Worm (Caenorhabditis elegans) whole organism, late embryonic: ENCODE measurements around the gene F53F4.7.

ENCODE experiments used
- C38D4.7 ChIP-seq: fragments of 200-800 bp; sonication (Bioruptor generic); optimal IDR thresholded peaks from 2 replicates; lab custom pipeline; 2018; ENCODE audit warnings: mild to moderate bottlenecking, missing genetic modification characterization, moderate library complexity, missing compliant biosample characterization
- F13H6.1 ChIP-seq: sonication (generic microtip); optimal IDR thresholded peaks from 2 replicates; lab custom pipeline; 2016; ENCODE audit warnings: missing genetic modification characterization, missing compliant biosample characterization
- K02D7.2 ChIP-seq: sonication (generic microtip); optimal IDR thresholded peaks from 2 replicates; lab custom pipeline; 2017; ENCODE audit warnings: mild to moderate bottlenecking, missing genetic modification characterization, missing compliant biosample characterization
- Y22D7AL.16 ChIP-seq: sonication (generic microtip); optimal IDR thresholded peaks from 2 replicates; lab custom pipeline; 2016; ENCODE audit warnings: missing genetic modification characterization, missing compliant biosample characterization
- ahr-1 ChIP-seq: sonication (generic microtip); optimal IDR thresholded peaks from 2 replicates; lab custom pipeline; 2016; ENCODE audit warnings: missing genetic modification characterization, missing compliant biosample characterization
- ama-1 ChIP-seq: fragments of 150-350 bp; optimal IDR thresholded peaks from 2 replicates; lab custom pipeline; 2014
- ceh-18 ChIP-seq: sonication (generic microtip); optimal IDR thresholded peaks from 2 replicates; lab custom pipeline; 2016; ENCODE audit warnings: missing genetic modification characterization, missing compliant biosample characterization
- ceh-19 ChIP-seq: fragments of 200-800 bp; sonication (Bioruptor generic); optimal IDR thresholded peaks from 2 replicates; lab custom pipeline; 2018; ENCODE audit warnings: mild to moderate bottlenecking, missing genetic modification characterization, missing compliant biosample characterization
- ceh-2 ChIP-seq: sonication (generic microtip); optimal IDR thresholded peaks from 2 replicates; lab custom pipeline; 2016; ENCODE audit warnings: missing genotype, missing genetic modification characterization, missing compliant biosample characterization
- ceh-22 ChIP-seq: sonication (generic microtip); optimal IDR thresholded peaks from 2 replicates; lab custom pipeline; 2017; ENCODE audit warnings: missing biosample characterization, missing genetic modification characterization
- ceh-24 ChIP-seq: sonication (generic microtip); optimal IDR thresholded peaks from 2 replicates; lab custom pipeline; 2016; ENCODE audit warnings: mild to moderate bottlenecking, missing genetic modification characterization, missing compliant biosample characterization
- ceh-31 ChIP-seq: sonication (generic microtip); optimal IDR thresholded peaks from 2 replicates; lab custom pipeline; 2016; ENCODE audit warnings: missing genetic modification characterization, missing compliant biosample characterization
- ceh-34 ChIP-seq: sonication (generic microtip); optimal IDR thresholded peaks from 2 replicates; lab custom pipeline; 2016; ENCODE audit warnings: mild to moderate bottlenecking, missing genetic modification characterization, missing compliant biosample characterization
- ceh-45 ChIP-seq: fragments of 200-800 bp; sonication (Bioruptor generic); IDR thresholded peaks from 2 replicates; pipeline ENCODE4 v1.3.6; 2022; ENCODE audit warnings: missing genetic modification reagents, missing genetic modification characterization, missing compliant biosample characterization
- ceh-48 ChIP-seq: sonication (generic microtip); optimal IDR thresholded peaks from 2 replicates; lab custom pipeline; 2016; ENCODE audit warnings: missing genetic modification characterization, inconsistent platforms, missing compliant biosample characterization
- che-1 ChIP-seq: sonication (generic microtip); optimal IDR thresholded peaks from 2 replicates; lab custom pipeline; 2016; ENCODE audit warnings: mild to moderate bottlenecking, missing genetic modification characterization, missing compliant biosample characterization
- elt-2 ChIP-seq: sonication (generic microtip); optimal IDR thresholded peaks from 2 replicates; lab custom pipeline; 2016; ENCODE audit warnings: missing genetic modification reagents, missing genetic modification characterization, missing compliant biosample characterization
- elt-4 ChIP-seq: sonication (generic microtip); optimal IDR thresholded peaks from 2 replicates; lab custom pipeline; 2016; ENCODE audit warnings: missing genetic modification characterization, missing compliant biosample characterization
- ets-4 ChIP-seq: sonication (generic microtip); optimal IDR thresholded peaks from 2 replicates; lab custom pipeline; 2016; ENCODE audit warnings: missing genetic modification characterization, missing compliant biosample characterization
- fax-1 ChIP-seq: sonication (generic microtip); optimal IDR thresholded peaks from 2 replicates; lab custom pipeline; 2016; ENCODE audit warnings: missing genotype, missing genetic modification characterization, missing compliant biosample characterization
- fkh-6 ChIP-seq: sonication (generic microtip); optimal IDR thresholded peaks from 2 replicates; lab custom pipeline; 2016; ENCODE audit warnings: missing genetic modification characterization, missing compliant biosample characterization
- gmeb-2 ChIP-seq: sonication (generic microtip); optimal IDR thresholded peaks from 2 replicates; lab custom pipeline; 2016; ENCODE audit warnings: missing genetic modification characterization, inconsistent platforms, missing compliant biosample characterization
- hlh-15 ChIP-seq: sonication (generic microtip); optimal IDR thresholded peaks from 2 replicates; lab custom pipeline; 2016; ENCODE audit warnings: missing genetic modification characterization, missing compliant biosample characterization
- hlh-6 ChIP-seq: sonication (generic microtip); optimal IDR thresholded peaks from 2 replicates; lab custom pipeline; 2016; ENCODE audit warnings: missing genotype, missing genetic modification characterization, missing compliant biosample characterization
- hlh-8 ChIP-seq: sonication (generic microtip); optimal IDR thresholded peaks from 2 replicates; lab custom pipeline; 2016; ENCODE audit warnings: missing genotype, missing genetic modification characterization, missing compliant biosample characterization
- lim-6 ChIP-seq: sonication (generic microtip); optimal IDR thresholded peaks from 2 replicates; lab custom pipeline; 2016; ENCODE audit warnings: missing genetic modification characterization, missing compliant biosample characterization
- madf-2 ChIP-seq: sonication (generic microtip); optimal IDR thresholded peaks from 2 replicates; lab custom pipeline; 2017; ENCODE audit warnings: missing genetic modification characterization, missing compliant biosample characterization
- nfya-1 ChIP-seq: sonication (generic microtip); optimal IDR thresholded peaks from 2 replicates; lab custom pipeline; 2017; ENCODE audit warnings: missing genetic modification characterization, mild to moderate bottlenecking, missing compliant biosample characterization, antibody characterized with exemption, moderate library complexity
- nhr-11 ChIP-seq: fragments of 150-350 bp; optimal IDR thresholded peaks from 2 replicates; lab custom pipeline; 2014; ENCODE audit warnings: missing biosample characterization, missing genetic modification characterization
- nhr-232 ChIP-seq: sonication (generic microtip); optimal IDR thresholded peaks from 2 replicates; lab custom pipeline; 2016; ENCODE audit warnings: missing genetic modification characterization, missing compliant biosample characterization
- pag-3 ChIP-seq: sonication (generic microtip); optimal IDR thresholded peaks from 2 replicates; lab custom pipeline; 2016; ENCODE audit warnings: missing compliant biosample characterization, missing genetic modification characterization, borderline replicate concordance
- pax-1 ChIP-seq: fragments of 150-350 bp; optimal IDR thresholded peaks from 2 replicates; lab custom pipeline; 2014; ENCODE audit warnings: missing biosample characterization, missing genetic modification characterization
- pha-4 ChIP-seq: fragments of 150-350 bp; optimal IDR thresholded peaks from 2 replicates; lab custom pipeline; 2018; ENCODE audit warnings: missing biosample characterization, missing genetic modification reagents, missing genetic modification characterization
- pqm-1 ChIP-seq: sonication (generic microtip); optimal IDR thresholded peaks from 2 replicates; lab custom pipeline; 2016; ENCODE audit warnings: missing genetic modification characterization, missing compliant biosample characterization
- pros-1 ChIP-seq: fragments of 150-350 bp; optimal IDR thresholded peaks from 2 replicates; lab custom pipeline; 2014; ENCODE audit warnings: missing biosample characterization, missing genetic modification reagents, missing genetic modification characterization
- rnt-1 ChIP-seq: sonication (generic microtip); optimal IDR thresholded peaks from 2 replicates; lab custom pipeline; 2016; ENCODE audit warnings: missing genetic modification characterization, missing compliant biosample characterization
- sdc-2 ChIP-seq: sonication (generic microtip); optimal IDR thresholded peaks from 2 replicates; lab custom pipeline; 2016; ENCODE audit warnings: missing genotype, missing genetic modification characterization, missing compliant biosample characterization
- sox-2 ChIP-seq: fragments of 200-800 bp; sonication (Bioruptor generic); IDR thresholded peaks from 2 replicates; pipeline ENCODE4 v1.3.6; 2022; ENCODE audit warnings: missing genetic modification reagents, missing genetic modification characterization, missing compliant biosample characterization
- tbx-2 ChIP-seq: sonication (generic microtip); optimal IDR thresholded peaks from 2 replicates; lab custom pipeline; 2016; ENCODE audit warnings: missing genetic modification characterization, missing compliant biosample characterization
- tbx-7 ChIP-seq: sonication (generic microtip); optimal IDR thresholded peaks from 2 replicates; lab custom pipeline; 2016; ENCODE audit warnings: missing genotype, missing genetic modification characterization, missing compliant biosample characterization
- unc-3 ChIP-seq, 2 experiments: fragments of 200-800 bp in 1 of 2; sonication (Bioruptor generic) in 1 of 2; sonication (generic microtip) in 1 of 2; conservative IDR thresholded peaks in 1 of 2; optimal IDR thresholded peaks in 1 of 2; 2 replicates each; pipeline versions ENCODE4 v1.3.6 to Lab custom; 2016 to 2022; ENCODE audit warnings: missing compliant biosample characterization in 2 of 2, missing genetic modification characterization in 2 of 2, missing genetic modification reagents in 1 of 2
- unc-55 ChIP-seq: sonication (generic microtip); optimal IDR thresholded peaks from 2 replicates; lab custom pipeline; 2017; ENCODE audit warnings: missing biosample characterization, missing genetic modification reagents, missing genetic modification characterization
- zip-5 ChIP-seq: sonication (generic microtip); optimal IDR thresholded peaks from 2 replicates; lab custom pipeline; 2016; ENCODE audit warnings: missing genetic modification characterization, missing compliant biosample characterization

The F53F4.7 gene

DNA sequence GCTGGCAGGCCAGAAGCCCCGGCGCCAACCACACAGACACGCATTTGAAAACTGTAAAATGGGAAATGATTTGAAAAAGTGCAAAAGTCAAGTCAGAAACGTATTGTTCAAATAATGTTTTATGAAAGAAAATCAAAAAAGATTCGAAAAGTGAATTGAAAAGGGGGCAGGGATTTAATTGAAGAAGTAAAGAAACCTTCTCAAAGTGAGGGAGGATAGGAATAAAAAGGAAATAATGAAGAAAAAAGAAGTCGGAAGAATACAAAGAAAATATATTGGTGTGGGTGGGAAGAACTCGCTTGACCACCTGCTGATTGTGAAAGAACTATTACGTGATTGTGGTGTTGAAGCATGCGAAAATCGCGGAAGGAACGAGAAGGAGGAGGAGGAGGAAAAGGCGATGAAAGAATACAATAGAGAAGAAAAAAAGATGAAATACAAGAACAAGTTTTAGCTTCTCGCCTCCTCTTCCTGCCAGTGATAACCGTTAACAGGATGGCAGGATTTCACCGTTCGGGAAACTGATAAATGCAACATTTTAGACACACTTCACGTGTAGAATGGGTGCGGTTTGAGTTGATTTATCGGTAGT lies 7.0 kb downstream of the F53F4.7 start, which contains the start of gene fmo-4:
fmo-4 (minus strand) TSS at position 51 of the 592 bp plus-strand sequence.
- TF ChIP-seq che-1 (tag; lab: Kevin White, UChicago) (no peak), sox-2 (GFP tag; lab: Robert Waterston, UW) (no peak), tbx-2 (no peak), nhr-11 (no peak), sdc-2 (no peak), ceh-45 (GFP tag; lab: Robert Waterston, UW) (no peak), pag-3 (tag; lab: Kevin White, UChicago) (no peak), madf-2 (no peak), ceh-48 (no peak), ahr-1 (tag; lab: Kevin White, UChicago) (no peak), fkh-6 (tag; lab: Kevin White, UChicago) (no peak), nfya-1 (tag; lab: Kevin White, UChicago) (no peak), unc-55 (GFP tag; lab: Kevin White, UChicago) (no peak), F13H6.1 (tag; lab: Kevin White, UChicago) (no peak), hlh-15 (tag; lab: Kevin White, UChicago) (no peak), hlh-8 (no peak), ceh-31 (tag; lab: Kevin White, UChicago) (no peak)

ce11 chrV:13600882-13601281 lies 12.9 kb downstream of the F53F4.7 start, which contains the start of gene rdy-2:
Gene rdy-2 (minus strand): TSS chrV:13600982.
- TF ChIP-seq elt-4 (tag; lab: Kevin White, UChicago): no peak
- no peak for TF ChIP-seq tbx-7 (tag; lab: Kevin White, UChicago)
- no peak for TF ChIP-seq pax-1 (tag; lab: Kevin White, UChicago)
- no peak for TF ChIP-seq ceh-18
- TF ChIP-seq unc-55 (GFP tag; lab: Kevin White, UChicago): no peak
- no peak for TF ChIP-seq ceh-22 (tag; lab: Kevin White, UChicago)
- TF ChIP-seq zip-5 (tag; lab: Kevin White, UChicago): no peak
- no peak for TF ChIP-seq ahr-1 (tag; lab: Kevin White, UChicago)
- no peak for TF ChIP-seq fax-1
- no peak for TF ChIP-seq lim-6 (tag; lab: Kevin White, UChicago)
- no peak for TF ChIP-seq F13H6.1 (tag; lab: Kevin White, UChicago)
- TF ChIP-seq elt-2: no peak
- TF ChIP-seq hlh-6 (tag; lab: Kevin White, UChicago): no peak
- TF ChIP-seq pha-4 (tag; lab: Kevin White, UChicago): no peak
- TF ChIP-seq ama-1 (lab: Kevin White, UChicago): no peak
- no peak for TF ChIP-seq gmeb-2 (tag; lab: Kevin White, UChicago)
- TF ChIP-seq K02D7.2 (tag; lab: Kevin White, UChicago): no peak
- no peak for TF ChIP-seq ceh-19 (GFP tag; lab: Kevin White, UChicago)
- no peak for TF ChIP-seq madf-2

- no peak for TF ChIP-seq ceh-34 (tag; lab: Kevin White, UChicago)
- no peak for TF ChIP-seq nhr-232 (tag; lab: Kevin White, UChicago)
- no peak for TF ChIP-seq hlh-8
- no peak for TF ChIP-seq tbx-7 (tag; lab: Kevin White, UChicago)
- TF ChIP-seq F13H6.1 (tag; lab: Kevin White, UChicago): no peak
- TF ChIP-seq rnt-1 (tag; lab: Kevin White, UChicago): no peak
- no peak for TF ChIP-seq fkh-6 (tag; lab: Kevin White, UChicago)
- no peak for TF ChIP-seq Y22D7AL.16
- no peak for TF ChIP-seq che-1 (tag; lab: Kevin White, UChicago)
- TF ChIP-seq unc-3 (GFP tag; conservative IDR thresholded peaks at IDR 0.05; lab: Robert Waterston, UW): no peak
- no peak for TF ChIP-seq unc-3 (tag; optimal IDR thresholded peaks at IDR 0.05; lab: Kevin White, UChicago)
- TF ChIP-seq ceh-2 (tag; lab: Kevin White, UChicago): no peak
- no peak for TF ChIP-seq pqm-1
- no peak for TF ChIP-seq ceh-24 (tag; lab: Kevin White, UChicago)
- no peak for TF ChIP-seq C38D4.7 (GFP tag; lab: Kevin White, UChicago)
- no peak for TF ChIP-seq ets-4 (tag; lab: Kevin White, UChicago)
- TF ChIP-seq hlh-15 (tag; lab: Kevin White, UChicago): no peak
- no peak for TF ChIP-seq pros-1 (tag; lab: Kevin White, UChicago)
These were observed 15.4 kb downstream of the F53F4.7 start for ce11 chrV:13598370-13598769.
